Fruit fly (Drosophila melanogaster) whole organism, embryonic: ENCODE results near the gene CG42809.

Experiments used
- Abd-B ChIP-seq: fragments of 200-800 bp; sonication (Bioruptor generic); optimal IDR thresholded peaks from 2 replicates; lab custom pipeline; 2018; ENCODE audit warnings: missing biosample characterization, mild to moderate bottlenecking, missing genetic modification characterization, moderate library complexity
- Ada2b ChIP-seq: fragments of 200-800 bp; sonication (Bioruptor generic); IDR thresholded peaks from 2 replicates; pipeline ENCODE4 v1.3.6; 2022; ENCODE audit warnings: missing biosample characterization, missing genetic modification characterization
- Adf1 ChIP-seq: fragments of 200-800 bp; sonication (Bioruptor generic); IDR thresholded peaks from 2 replicates; pipeline ENCODE4 v1.3.6; 2022; ENCODE audit warnings: missing biosample characterization, missing genetic modification characterization
- Atf-2 ChIP-seq: fragments of 200-800 bp; sonication (Bioruptor generic); optimal IDR thresholded peaks from 2 replicates; lab custom pipeline; 2016; ENCODE audit warnings: missing biosample characterization, missing genetic modification characterization
- B-H1 ChIP-seq: fragments of 200-800 bp; sonication (Bioruptor generic); IDR thresholded peaks from 3 replicates; pipeline ENCODE4 v1.3.6; 2022; ENCODE audit warnings: missing biosample characterization, missing genetic modification characterization
- Bteb2 ChIP-seq: fragments of 200-800 bp; sonication (Bioruptor generic); optimal IDR thresholded peaks from 2 replicates; lab custom pipeline; 2016; ENCODE audit warnings: missing biosample characterization, missing genetic modification characterization
- CG11504 ChIP-seq: fragments of 200-800 bp; sonication (Bioruptor generic); optimal IDR thresholded peaks from 3 replicates; lab custom pipeline; 2019; ENCODE audit warnings: missing biosample characterization, mild to moderate bottlenecking, missing genetic modification characterization, moderate library complexity
- CG11560 ChIP-seq: fragments of 200-800 bp; sonication (Bioruptor generic); IDR thresholded peaks from 3 replicates; pipeline ENCODE4 v1.3.6; 2022; ENCODE audit warnings: missing biosample characterization, missing genetic modification characterization
- CG12299 ChIP-seq: fragments of 200-800 bp; sonication (Bioruptor generic); optimal IDR thresholded peaks from 2 replicates; lab custom pipeline; 2018; ENCODE audit warnings: missing biosample characterization, mild to moderate bottlenecking, missing genetic modification characterization
- CG12769 ChIP-seq: fragments of 200-800 bp; sonication (Bioruptor generic); optimal IDR thresholded peaks from 2 replicates; lab custom pipeline; 2019; ENCODE audit warnings: missing biosample characterization, mild to moderate bottlenecking, missing genetic modification characterization, moderate library complexity
- CG14050 ChIP-seq: fragments of 200-800 bp; sonication (Bioruptor generic); IDR thresholded peaks from 3 replicates; pipeline ENCODE4 v1.3.6; 2022; ENCODE audit warnings: missing biosample characterization, missing genetic modification characterization
- CG15269 ChIP-seq: fragments of 200-800 bp; sonication (Bioruptor generic); optimal IDR thresholded peaks from 2 replicates; lab custom pipeline; 2018; ENCODE audit warnings: missing biosample characterization, mild to moderate bottlenecking, missing genetic modification characterization, moderate library complexity
- CG16815 ChIP-seq: fragments of 200-800 bp; sonication (Bioruptor generic); optimal IDR thresholded peaks from 3 replicates; lab custom pipeline; 2017; ENCODE audit warnings: missing biosample characterization, mild to moderate bottlenecking, missing genetic modification characterization
- CG18011 ChIP-seq: fragments of 200-800 bp; sonication (Bioruptor generic); optimal IDR thresholded peaks from 2 replicates; lab custom pipeline; 2017; ENCODE audit warnings: missing biosample characterization, missing genetic modification characterization, mild to moderate bottlenecking, moderate library complexity, missing genotype
- CG2116 ChIP-seq: fragments of 200-800 bp; sonication (Bioruptor generic); optimal IDR thresholded peaks from 3 replicates; lab custom pipeline; 2018; ENCODE audit warnings: missing biosample characterization, mild to moderate bottlenecking, missing genetic modification characterization
- CG31365 ChIP-seq: fragments of 200-800 bp; sonication (Bioruptor generic); optimal IDR thresholded peaks from 2 replicates; lab custom pipeline; 2018; ENCODE audit warnings: missing biosample characterization, mild to moderate bottlenecking, missing genetic modification characterization
- CG3281 ChIP-seq: fragments of 200-800 bp; sonication (Bioruptor generic); optimal IDR thresholded peaks from 3 replicates; lab custom pipeline; 2017; ENCODE audit warnings: missing biosample characterization, mild to moderate bottlenecking, missing genetic modification characterization
- CG34422 ChIP-seq: fragments of 200-800 bp; sonication (Bioruptor generic); IDR thresholded peaks from 3 replicates; pipeline ENCODE4 v1.3.6; 2022; ENCODE audit warnings: missing biosample characterization, missing genetic modification characterization
- CG3847 ChIP-seq: fragments of 200-800 bp; sonication (Bioruptor generic); IDR thresholded peaks from 2 replicates; pipeline ENCODE4 v1.3.6; 2022; ENCODE audit warnings: missing biosample characterization, missing genetic modification characterization
- CG4328 ChIP-seq: fragments of 200-800 bp; sonication (Bioruptor generic); optimal IDR thresholded peaks from 3 replicates; lab custom pipeline; 2017; ENCODE audit warnings: missing biosample characterization, missing genetic modification reagents, missing genetic modification characterization
- CG6765 ChIP-seq: fragments of 200-800 bp; sonication (Bioruptor generic); optimal IDR thresholded peaks from 3 replicates; lab custom pipeline; 2017; ENCODE audit warnings: missing biosample characterization, mild to moderate bottlenecking, missing genetic modification characterization
- CG7271 ChIP-seq: fragments of 200-800 bp; sonication (Bioruptor generic); optimal IDR thresholded peaks from 2 replicates; lab custom pipeline; 2018; ENCODE audit warnings: missing biosample characterization, mild to moderate bottlenecking, missing genetic modification characterization, moderate library complexity
- CG8281 ChIP-seq: fragments of 200-800 bp; sonication (Bioruptor generic); optimal IDR thresholded peaks from 2 replicates; lab custom pipeline; 2018; ENCODE audit warnings: missing biosample characterization, mild to moderate bottlenecking, missing genetic modification characterization, moderate library complexity
- CG9609 ChIP-seq: fragments of 200-800 bp; sonication (Bioruptor generic); optimal IDR thresholded peaks from 3 replicates; lab custom pipeline; 2016; ENCODE audit warnings: missing biosample characterization, missing genetic modification characterization
- Dbx ChIP-seq: fragments of 200-800 bp; sonication (Bioruptor generic); IDR thresholded peaks from 3 replicates; pipeline ENCODE4 v1.3.6; 2022; ENCODE audit warnings: missing biosample characterization, missing genetic modification characterization
- Dip3 ChIP-seq: fragments of 200-800 bp; sonication (Bioruptor generic); optimal IDR thresholded peaks from 3 replicates; lab custom pipeline; 2016; ENCODE audit warnings: missing biosample characterization, missing genetic modification characterization
- Hr3 ChIP-seq: fragments of 200-800 bp; sonication (Bioruptor generic); optimal IDR thresholded peaks from 3 replicates; lab custom pipeline; 2016; ENCODE audit warnings: missing biosample characterization, missing genetic modification characterization
- Mad ChIP-seq: fragments of 200-800 bp; sonication (Bioruptor generic); optimal IDR thresholded peaks from 2 replicates; lab custom pipeline; 2016; ENCODE audit warnings: missing biosample characterization, missing genetic modification characterization
- NC2α ChIP-seq: fragments of 200-800 bp; sonication (Bioruptor generic); optimal IDR thresholded peaks from 2 replicates; lab custom pipeline; 2016; ENCODE audit warnings: missing biosample characterization, missing genetic modification characterization
- Poxn ChIP-seq: fragments of 200-800 bp; sonication (Bioruptor generic); IDR thresholded peaks from 2 replicates; pipeline ENCODE4 v1.3.6; 2022; ENCODE audit warnings: missing biosample characterization, missing genetic modification characterization
- Six4 ChIP-seq: fragments of 200-800 bp; sonication (Bioruptor generic); optimal IDR thresholded peaks from 2 replicates; lab custom pipeline; 2016; ENCODE audit warnings: missing biosample characterization, missing genetic modification characterization
- Sox102F ChIP-seq: fragments of 200-800 bp; sonication (Bioruptor generic); optimal IDR thresholded peaks from 2 replicates; lab custom pipeline; 2018; ENCODE audit warnings: missing biosample characterization, mild to moderate bottlenecking, missing genetic modification characterization, moderate library complexity
- Sry-δ ChIP-seq: fragments of 200-800 bp; sonication (Bioruptor generic); optimal IDR thresholded peaks from 2 replicates; lab custom pipeline; 2016; ENCODE audit warnings: missing biosample characterization, missing genetic modification characterization
- Vsx1 ChIP-seq: fragments of 200-800 bp; sonication (Bioruptor generic); optimal IDR thresholded peaks from 2 replicates; lab custom pipeline; 2017; ENCODE audit warnings: missing biosample characterization, mild to moderate bottlenecking, missing genetic modification characterization, missing genetic modification reagents
- bigmax ChIP-seq: fragments of 200-800 bp; sonication (Bioruptor generic); optimal IDR thresholded peaks from 2 replicates; lab custom pipeline; 2018; ENCODE audit warnings: missing biosample characterization, mild to moderate bottlenecking, missing genetic modification characterization
- crc ChIP-seq: fragments of 200-800 bp; sonication (Bioruptor generic); optimal IDR thresholded peaks from 2 replicates; lab custom pipeline; 2016; ENCODE audit warnings: missing biosample characterization, missing genetic modification characterization
- fd102C ChIP-seq: fragments of 200-800 bp; sonication (Bioruptor generic); optimal IDR thresholded peaks from 2 replicates; lab custom pipeline; 2018; ENCODE audit warnings: missing biosample characterization, mild to moderate bottlenecking, missing genetic modification characterization, moderate library complexity
- ftz-f1 ChIP-seq: fragments of 200-800 bp; sonication (Bioruptor generic); optimal IDR thresholded peaks from 2 replicates; lab custom pipeline; 2016; ENCODE audit warnings: missing biosample characterization, missing genetic modification characterization
- h ChIP-seq: fragments of >200 bp; optimal IDR thresholded peaks from 2 replicates; lab custom pipeline; 2017
- kah ChIP-seq: fragments of 200-800 bp; sonication (Bioruptor generic); optimal IDR thresholded peaks from 2 replicates; lab custom pipeline; 2018; ENCODE audit warnings: missing biosample characterization, mild to moderate bottlenecking, missing genetic modification characterization
- klu ChIP-seq: fragments of 200-800 bp; sonication (Bioruptor generic); IDR thresholded peaks from 2 replicates; pipeline ENCODE4 v1.3.6; 2022; ENCODE audit warnings: missing biosample characterization, missing genetic modification characterization
- mam ChIP-seq: fragments of 200-800 bp; sonication (Bioruptor generic); optimal IDR thresholded peaks from 3 replicates; lab custom pipeline; 2016; ENCODE audit warnings: missing biosample characterization, missing genetic modification characterization
- pita ChIP-seq: fragments of 200-800 bp; sonication (Bioruptor generic); optimal IDR thresholded peaks from 2 replicates; lab custom pipeline; 2017; ENCODE audit warnings: missing biosample characterization, mild to moderate bottlenecking, missing genetic modification characterization
- pzg ChIP-seq: fragments of 200-800 bp; sonication (Bioruptor generic); optimal IDR thresholded peaks from 3 replicates; lab custom pipeline; 2018; ENCODE audit warnings: missing biosample characterization, mild to moderate bottlenecking, missing genetic modification characterization, moderate library complexity
- repo ChIP-seq: fragments of 200-800 bp; sonication (Bioruptor generic); optimal IDR thresholded peaks from 2 replicates; lab custom pipeline; 2016; ENCODE audit warnings: missing biosample characterization, missing genetic modification characterization
- rib ChIP-seq: fragments of 200-800 bp; sonication (Bioruptor generic); IDR thresholded peaks from 2 replicates; pipeline ENCODE4 v1.3.6; 2022; ENCODE audit warnings: missing biosample characterization, missing genetic modification characterization
- stc ChIP-seq: fragments of 200-800 bp; sonication (Bioruptor generic); IDR thresholded peaks from 2 replicates; pipeline ENCODE4 v1.3.6; 2022; ENCODE audit warnings: missing biosample characterization, missing genetic modification characterization
- tgo ChIP-seq: fragments of 200-800 bp; sonication (Bioruptor generic); IDR thresholded peaks from 3 replicates; pipeline ENCODE4 v1.3.6; 2022; ENCODE audit warnings: missing biosample characterization, missing genetic modification characterization
- trem ChIP-seq: fragments of 200-800 bp; optimal IDR thresholded peaks from 3 replicates; lab custom pipeline; 2019; ENCODE audit warnings: missing biosample characterization, mild to moderate bottlenecking, missing genetic modification characterization, moderate library complexity
- tup ChIP-seq: fragments of 200-800 bp; sonication (Bioruptor generic); optimal IDR thresholded peaks from 2 replicates; lab custom pipeline; 2016; ENCODE audit warnings: missing biosample characterization, mild to moderate bottlenecking, missing genetic modification characterization, moderate library complexity
- wor ChIP-seq: fragments of 200-800 bp; sonication (Bioruptor generic); IDR thresholded peaks from 2 replicates; pipeline ENCODE4 v1.3.6; 2022; ENCODE audit warnings: missing biosample characterization, missing genetic modification characterization

The CG42809 gene

dm6 chr2L:13445249-13445846 lies 11.9 kb upstream of the CG42809 start, which contains the start of gene Hacd2 (continued):
- no peak for TF ChIP-seq NC2α (GFP tag; lab: Kevin White, UChicago)
- TF ChIP-seq CG3281 (GFP tag; lab: Kevin White, UChicago): no peak
- TF ChIP-seq Poxn (GFP tag; lab: Robert Waterston, UW): no peak
- peak; percentile 72 for TF ChIP-seq trem (tag; lab: Kevin White, UChicago)
- TF ChIP-seq CG12299 (tag; lab: Kevin White, UChicago): no peak
- TF ChIP-seq CG31365 (tag; lab: Kevin White, UChicago): no peak
- TF ChIP-seq ftz-f1 (GFP tag; lab: Kevin White, UChicago): peak; percentile 36
- TF ChIP-seq CG2116 (GFP tag; lab: Kevin White, UChicago): peak; percentile 48
- peak; percentile 71 for TF ChIP-seq CG3847 (GFP tag; lab: Robert Waterston, UW)
- TF ChIP-seq fd102C (GFP tag; lab: Kevin White, UChicago): no peak
- TF ChIP-seq klu (GFP tag; lab: Robert Waterston, UW): no peak
- TF ChIP-seq Sry-δ (GFP tag; lab: Kevin White, UChicago): peak; percentile 47
- no peak for TF ChIP-seq Atf-2
- TF ChIP-seq tup (GFP tag; lab: Kevin White, UChicago): no peak
- TF ChIP-seq repo (GFP tag; lab: Kevin White, UChicago): no peak
- no peak for TF ChIP-seq h (lab: Kevin White, UChicago)
- TF ChIP-seq rib (GFP tag; lab: Robert Waterston, UW): peak; percentile 32; the same call in 1 of the 2 replicates
- TF ChIP-seq CG12769 (tag; lab: Kevin White, UChicago): no peak
- peak; percentile 41 for TF ChIP-seq mam (GFP tag; lab: Kevin White, UChicago)
- no peak for TF ChIP-seq Vsx1 (GFP tag; lab: Kevin White, UChicago)
- TF ChIP-seq CG14050 (GFP tag; lab: Robert Waterston, UW): no peak
- TF ChIP-seq Hr3 (GFP tag; lab: Kevin White, UChicago): no peak
- TF ChIP-seq crc (GFP tag; lab: Kevin White, UChicago): no peak
- peak; percentile 25 for TF ChIP-seq Mad (GFP tag; lab: Kevin White, UChicago)
- TF ChIP-seq wor (GFP tag; lab: Robert Waterston, UW): no peak
- peak; percentile 27 for TF ChIP-seq Bteb2 (GFP tag; lab: Kevin White, UChicago)
- no peak for TF ChIP-seq Ada2b (GFP tag; lab: Robert Waterston, UW)
- peak; percentile 95 for TF ChIP-seq pzg
- TF ChIP-seq CG11504 (tag; lab: Kevin White, UChicago): no peak
- TF ChIP-seq pita (GFP tag; lab: Kevin White, UChicago): peak; percentile 89
- TF ChIP-seq kah (GFP tag; lab: Kevin White, UChicago): no peak
- peak; percentile 71 for TF ChIP-seq bigmax (GFP tag; lab: Kevin White, UChicago)
- TF ChIP-seq Dbx: peak; percentile 52; the same call in 1 of the 3 replicates
- peak; percentile 25 for TF ChIP-seq Abd-B (GFP tag; lab: Kevin White, UChicago)
- no peak for TF ChIP-seq Sox102F (GFP tag; lab: Kevin White, UChicago)
- TF ChIP-seq CG6765 (GFP tag; lab: Kevin White, UChicago): no peak
- no peak for TF ChIP-seq Dip3 (GFP tag; lab: Kevin White, UChicago)
- no peak for TF ChIP-seq Adf1 (GFP tag; lab: Robert Waterston, UW)
- no peak for TF ChIP-seq stc
- TF ChIP-seq CG11560 (tag; lab: Robert Waterston, UW): no peak
- no peak for TF ChIP-seq CG16815
- peak; percentile 11 for TF ChIP-seq CG9609
- TF ChIP-seq Six4 (GFP tag; lab: Kevin White, UChicago): no peak
- TF ChIP-seq CG8281 (tag; lab: Kevin White, UChicago): no peak
- no peak for TF ChIP-seq tgo (GFP tag; lab: Robert Waterston, UW)
- peak; percentile 51; the same call in 1 of the 3 replicates for TF ChIP-seq CG34422 (GFP tag; lab: Robert Waterston, UW)
- no peak for TF ChIP-seq CG15269 (tag; lab: Kevin White, UChicago)
- no peak for TF ChIP-seq CG4328 (GFP tag; lab: Kevin White, UChicago)
- TF ChIP-seq CG7271 (tag; lab: Kevin White, UChicago): no peak
- no peak for TF ChIP-seq CG18011 (GFP tag; lab: Kevin White, UChicago)
- TF ChIP-seq B-H1: no peak
